Fruit fly (Drosophila melanogaster) S2 (cell line): ENCODE results near the gene CG12024.

Source experiments
- CG8478 ChIP-seq: fragments of >200 bp; optimal IDR thresholded peaks from 2 replicates; lab custom pipeline; 2018
- CTCF ChIP-seq, 2 experiments: fragments of >200 bp; optimal IDR thresholded peaks; 2 replicates each; lab custom pipeline; 2018

DNA sequence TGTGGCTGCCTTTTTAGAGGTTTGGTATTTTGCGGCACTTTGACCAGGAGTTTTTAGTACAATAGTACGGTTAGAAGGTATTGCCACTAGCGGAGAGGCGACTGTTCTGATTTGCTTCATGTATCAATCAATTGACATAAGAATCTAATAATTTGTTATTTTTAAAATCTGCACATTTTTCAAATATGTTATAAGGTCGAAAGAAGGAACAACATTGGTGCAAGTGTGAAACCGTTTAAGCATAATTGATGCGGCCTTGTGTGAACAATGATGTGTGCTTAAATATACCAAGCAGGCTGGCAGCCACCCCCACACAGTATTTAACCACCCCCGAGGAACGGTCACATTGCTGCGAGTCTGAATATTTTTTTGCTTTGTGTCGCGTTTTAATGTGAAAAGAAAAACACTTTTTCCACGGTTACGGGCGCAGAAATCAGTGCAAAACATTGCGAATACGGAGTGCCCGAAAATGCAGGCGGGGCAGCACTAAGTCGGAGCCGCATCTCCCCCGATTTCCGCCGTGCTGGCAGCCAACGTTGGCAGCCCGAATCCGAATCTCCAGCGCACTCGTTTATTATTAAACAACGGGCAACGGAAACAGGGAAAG is 8.3 kb downstream of the CG12024 start, which contains the start of the genes HBS1 and CG12025:
- TF ChIP-seq CG8478 (lab: Kevin White, UChicago) (no peak), CTCF (optimal IDR thresholded peaks at IDR 0.05; lab: Kevin White, UChicago) (no peak)
